Worm (Caenorhabditis elegans) whole organism, mixed stage, embryonic: ENCODE measurements around the gene M02H5.8.

Experiments used
- drap-1 ChIP-seq: fragments of 200-800 bp; sonication (Bioruptor generic); optimal IDR thresholded peaks from 3 replicates; lab custom pipeline; 2018; ENCODE audit warnings: mild to moderate bottlenecking, missing genetic modification characterization, missing compliant biosample characterization
- elt-1 ChIP-seq: sonication (generic microtip); optimal IDR thresholded peaks from 2 replicates; lab custom pipeline; 2017; ENCODE audit warnings: missing genetic modification characterization, mild to moderate bottlenecking, missing compliant biosample characterization, antibody characterized with exemption, moderate library complexity, borderline replicate concordance; ENCODE audit not compliant: insufficient read depth
- flh-1 ChIP-seq: fragments of 200-800 bp; sonication (Bioruptor generic); optimal IDR thresholded peaks from 2 replicates; lab custom pipeline; 2018; ENCODE audit warnings: mild to moderate bottlenecking, missing genetic modification characterization, moderate library complexity, missing compliant biosample characterization
- nhr-2 ChIP-seq: fragments of 150-350 bp; optimal IDR thresholded peaks from 2 replicates; lab custom pipeline; 2014; ENCODE audit warnings: missing biosample characterization, missing genetic modification characterization
- nhr-237 ChIP-seq: fragments of 150-350 bp; optimal IDR thresholded peaks from 2 replicates; lab custom pipeline; 2014; ENCODE audit warnings: missing biosample characterization, missing genetic modification characterization
- snpc-4 ChIP-seq: fragments of 150-350 bp; optimal IDR thresholded peaks from 2 replicates; lab custom pipeline; 2014; ENCODE audit warnings: missing biosample characterization, missing genetic modification characterization
- unc-62 ChIP-seq: fragments of 150-350 bp; optimal IDR thresholded peaks from 2 replicates; lab custom pipeline; 2014; ENCODE audit warnings: missing biosample characterization, missing genetic modification reagents, missing genetic modification characterization
- ztf-11 ChIP-seq: fragments of 150-350 bp; optimal IDR thresholded peaks from 2 replicates; lab custom pipeline; 2014; ENCODE audit warnings: missing biosample characterization, missing genetic modification characterization

ce11 chrV:483289-483795 lies 33.6 kb downstream of the M02H5.8 start, which contains the start of gene nhr-130:
- no peak for TF ChIP-seq elt-1 (tag; lab: Kevin White, UChicago)
- TF ChIP-seq nhr-237 (tag; lab: Kevin White, UChicago) = no peak
- TF ChIP-seq flh-1 = no peak
- TF ChIP-seq ztf-11 = no peak
- TF ChIP-seq nhr-2 (tag; lab: Kevin White, UChicago) = no peak
- no peak for TF ChIP-seq unc-62 (GFP tag; lab: Kevin White, UChicago)
- TF ChIP-seq snpc-4 (tag; lab: Kevin White, UChicago) = no peak
- no peak for TF ChIP-seq drap-1
